Fruit fly (Drosophila melanogaster): ENCODE results near the gene CG43078.

- TF ChIP-seq CG8478 (optimal IDR thresholded peaks at IDR 0.05) (no peak), CTCF (optimal IDR thresholded peaks at IDR 0.05) (no peak)
These were observed 29.5 kb upstream of the CG43078 start for dm6 chr3L:8547104-8547523.

Data from S2 (cell line).